Worm (Caenorhabditis elegans): ENCODE results near the gene mua-3.

mua-3 gene

DNA sequence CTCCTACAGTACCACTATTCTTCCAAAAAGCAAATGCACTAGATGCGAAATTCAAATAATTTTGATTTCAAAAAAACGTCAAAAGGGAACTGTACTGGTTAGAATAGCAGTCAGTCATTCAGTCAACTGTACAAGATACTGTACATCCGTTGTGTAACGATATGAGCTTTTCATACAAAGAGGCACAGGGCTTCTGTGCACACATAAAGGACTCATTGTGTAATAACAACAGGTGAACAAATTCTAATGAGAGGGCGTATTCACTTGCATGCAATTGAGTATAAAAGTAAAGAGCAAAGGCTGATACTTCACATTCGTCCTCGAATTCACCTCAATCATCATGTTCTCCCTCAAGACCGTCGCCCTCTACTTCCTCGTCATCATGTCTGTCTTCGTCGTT is 36.9 kb downstream of the mua-3 start, which contains the start of gene dod-6:
TSS of gene dod-6 (plus strand) at position 301 of the 400 bp plus-strand sequence.
- TF ChIP-seq dmd-8 (GFP tag; IDR thresholded peaks at IDR 0.05), result no peak
- TF ChIP-seq nhr-77 (tag; optimal IDR thresholded peaks at IDR 0.05), result no peak
- no peak for TF ChIP-seq lin-29 (GFP tag; IDR thresholded peaks at IDR 0.05)
- TF ChIP-seq cey-2 (tag; optimal IDR thresholded peaks at IDR 0.05; ENCODE audit: borderline replicate concordance, insufficient read depth), result no peak
- TF ChIP-seq T26A8.4 (GFP tag; IDR thresholded peaks at IDR 0.05), result no peak

DNA sequence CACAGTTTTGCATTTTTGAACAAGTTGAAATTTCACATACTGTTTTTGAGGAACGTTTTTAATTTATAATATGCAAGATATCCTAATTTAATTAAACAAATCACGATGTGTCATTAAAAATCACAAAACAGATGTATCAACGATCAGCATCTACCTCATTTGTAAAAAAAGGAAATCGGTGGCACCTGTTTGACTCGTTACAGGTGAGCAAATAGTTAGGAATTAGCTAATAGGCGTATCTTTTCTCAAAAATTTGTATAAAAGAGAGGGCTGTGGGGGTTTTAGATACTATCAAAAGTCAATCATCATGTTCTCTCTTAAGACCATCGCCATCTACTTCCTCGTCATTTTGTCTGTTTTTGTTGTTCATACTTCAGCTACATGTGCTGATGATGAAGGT is 38.6 kb downstream of the mua-3 start, which contains the start of gene T20G5.8:
TSS of gene T20G5.8 (plus strand) at position 301 of the 400 bp plus-strand sequence.
- TF ChIP-seq daf-12 (tag; optimal IDR thresholded peaks at IDR 0.05) (no peak), jun-1 (tag; optimal IDR thresholded peaks at IDR 0.05) (no peak), nhr-111 (GFP tag; optimal IDR thresholded peaks at IDR 0.05) (no peak), ceh-62 (tag; optimal IDR thresholded peaks at IDR 0.05) (no peak), snpc-1.2 (GFP tag; IDR thresholded peaks at IDR 0.05) (no peak), mes-2 (tag; optimal IDR thresholded peaks at IDR 0.05; ENCODE audit: poor library complexity, severe bottlenecking) (no peak), lin-13 (GFP tag; optimal IDR thresholded peaks at IDR 0.05) (no peak), unc-62 (GFP tag; optimal IDR thresholded peaks at IDR 0.05 in 1 of 2) (no peak), unc-62 (tag; optimal IDR thresholded peaks at IDR 0.05) (no peak), mxl-2 (GFP tag; conservative IDR thresholded peaks at IDR 0.05) (no peak), zfp-3 (GFP tag; conservative IDR thresholded peaks at IDR 0.05) (no peak)

DNA sequence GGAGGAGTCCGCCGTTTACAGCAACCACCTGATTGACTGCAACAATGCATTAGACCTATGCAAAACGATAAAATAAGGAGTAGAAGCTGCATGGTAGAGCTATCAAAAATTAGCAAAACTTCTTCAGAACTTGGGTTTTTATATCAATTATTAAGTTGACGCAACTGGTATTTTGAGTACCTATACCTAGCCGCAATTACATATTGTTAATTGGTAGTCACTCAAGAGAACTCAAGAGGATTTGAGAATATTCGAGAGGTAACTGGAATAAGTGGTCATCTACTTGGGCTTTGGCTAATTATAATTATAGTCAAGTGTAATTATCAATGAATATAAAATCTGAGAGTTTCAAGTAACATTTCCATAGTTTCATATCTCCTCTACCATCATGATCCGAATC is 40.7 kb downstream of the mua-3 start, which contains the start of the genes T20G5.13 and T20G5.12:
TSS of gene T20G5.13 (minus strand) at position 101 of the 400 bp plus-strand sequence.
TSS of gene T20G5.12 (plus strand) at position 370 of the 400 bp plus-strand sequence.
- no peak for TF ChIP-seq nhr-48 (tag; optimal IDR thresholded peaks at IDR 0.05)

DNA sequence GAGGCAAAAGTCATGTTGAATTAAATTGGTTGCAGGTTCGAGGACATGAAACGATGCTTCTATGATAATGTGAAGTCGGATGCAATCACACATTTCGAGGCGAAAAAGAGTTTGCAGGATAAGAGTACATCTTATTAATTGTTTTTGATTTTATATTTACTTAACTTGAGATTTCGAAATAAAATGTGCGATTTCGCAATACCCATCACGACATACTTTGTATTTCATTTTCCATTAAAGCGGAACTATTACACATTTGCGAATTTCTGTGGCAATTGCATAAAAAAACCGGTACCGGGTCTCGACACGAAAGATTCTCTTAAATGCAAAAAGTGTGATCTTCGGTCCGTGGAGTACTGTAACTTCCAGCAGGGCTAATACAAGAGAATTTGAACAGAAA is 41.9 kb downstream of the mua-3 start:
- TF ChIP-seq lim-7 (GFP tag; IDR thresholded peaks at IDR 0.05) (no peak), lin-39 (tag; optimal IDR thresholded peaks at IDR 0.05) (no peak)

DNA sequence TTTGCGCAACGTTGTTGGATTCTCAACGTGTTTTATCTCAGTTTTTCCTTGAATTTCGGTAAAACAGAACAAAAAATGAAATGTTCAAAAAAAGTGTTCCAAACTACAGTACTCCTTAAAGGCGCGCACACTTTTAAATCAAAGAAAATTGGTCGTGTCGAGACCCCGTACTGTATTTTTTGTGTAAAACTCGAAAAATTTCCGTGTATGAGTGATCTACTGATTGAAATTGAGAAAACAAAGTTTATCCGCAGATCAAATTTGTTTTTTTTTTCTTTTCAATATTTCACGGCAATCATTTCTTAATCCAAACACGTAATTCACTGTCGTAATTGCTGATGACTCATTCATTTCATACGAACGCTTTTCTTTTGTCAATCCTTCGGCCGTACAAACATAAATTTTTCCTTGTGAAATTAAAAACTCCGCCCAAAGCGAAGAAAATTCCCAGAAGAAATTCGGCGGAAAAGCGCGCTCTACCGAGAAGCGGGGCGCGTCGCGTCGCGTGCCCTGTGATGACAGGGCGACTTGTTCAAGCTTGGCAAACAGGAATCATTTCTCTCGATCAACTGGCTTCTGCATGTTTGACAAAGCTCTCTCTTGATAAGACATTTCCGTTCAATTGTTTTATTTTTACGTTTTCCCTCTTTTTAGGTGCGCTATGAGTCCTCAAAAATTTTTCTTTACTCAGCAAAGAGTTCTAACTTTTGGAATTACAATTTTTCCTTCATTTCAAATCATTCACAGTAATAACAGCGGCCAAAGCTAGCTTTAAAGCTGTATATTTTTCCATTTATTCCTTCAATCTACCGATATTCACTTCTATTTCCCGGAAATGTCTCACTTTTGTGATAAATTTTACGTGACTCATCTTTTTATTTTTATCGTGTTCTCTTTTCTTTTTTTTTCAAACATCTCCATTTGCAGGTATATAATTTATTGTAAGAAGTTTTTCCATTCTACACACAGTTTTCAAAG is 42.7 kb downstream of the mua-3 start, which contains the start of gene chc-1:
TSS of gene chc-1 (plus strand) at position 928 of the 978 bp plus-strand sequence.
- TF ChIP-seq pqm-1 (tag; optimal IDR thresholded peaks at IDR 0.05), result peak; percentile 50
- TF ChIP-seq mes-2 (tag; optimal IDR thresholded peaks at IDR 0.05; ENCODE audit: poor library complexity, severe bottlenecking), result peak; percentile 56
- TF ChIP-seq lsy-2 (tag; optimal IDR thresholded peaks at IDR 0.05), result peak in 1 of 2 experiments; percentile 45
- TF ChIP-seq ama-1 (optimal IDR thresholded peaks at IDR 0.05), result peak; percentile 48
- peak; percentile 36 for TF ChIP-seq nhr-28 (tag; optimal IDR thresholded peaks at IDR 0.05)
- TF ChIP-seq aha-1 (tag), result peak; percentile 62
- TF ChIP-seq mep-1 (tag; optimal IDR thresholded peaks at IDR 0.05), result peak; percentile 70
- no peak for TF ChIP-seq nhr-77 (tag; optimal IDR thresholded peaks at IDR 0.05)
- TF ChIP-seq mxl-3 (GFP tag; optimal IDR thresholded peaks at IDR 0.05), result peak; percentile 1
- peak; percentile 64 for TF ChIP-seq hlh-30 (tag; optimal IDR thresholded peaks at IDR 0.05; ENCODE audit: insufficient read depth)
- peak; percentile 49 for TF ChIP-seq hlh-11 (tag; optimal IDR thresholded peaks at IDR 0.05)
- no peak for TF ChIP-seq lim-7 (GFP tag; IDR thresholded peaks at IDR 0.05)
- TF ChIP-seq dmd-6 (GFP tag; IDR thresholded peaks at IDR 0.05), result peak; percentile 33; the same call in 1 of the 2 replicates
- peak; percentile 17 for TF ChIP-seq dpl-1 (GFP tag; optimal IDR thresholded peaks at IDR 0.05)
- TF ChIP-seq F37D6.2 (tag; optimal IDR thresholded peaks at IDR 0.05), result no peak
- TF ChIP-seq dmd-9 (GFP tag; IDR thresholded peaks at IDR 0.05), result no peak
- TF ChIP-seq daf-16 (GFP tag; optimal IDR thresholded peaks at IDR 0.05), result no peak
- TF ChIP-seq daf-16 (tag; optimal IDR thresholded peaks at IDR 0.05), result peak; percentile 26
- TF ChIP-seq dve-1 (tag; optimal IDR thresholded peaks at IDR 0.05; ENCODE audit: insufficient read depth), result peak; percentile 49
- peak in 1 of 2 experiments; percentile 4 for TF ChIP-seq hif-1 (tag; optimal IDR thresholded peaks at IDR 0.05)
